Worm (Caenorhabditis elegans) whole organism, young adult: ENCODE measurements around the gene F46B3.7.

Experiments
- F49E8.2 ChIP-seq: sonication (generic microtip); optimal IDR thresholded peaks from 3 replicates; lab custom pipeline; 2017; ENCODE audit warnings: missing genetic modification characterization, mild to moderate bottlenecking, missing compliant biosample characterization, antibody characterized with exemption, moderate library complexity; ENCODE audit not compliant: insufficient read depth
- F57A8.1 ChIP-seq: fragments of 200-800 bp; sonication (Bioruptor generic); optimal IDR thresholded peaks from 2 replicates; lab custom pipeline; 2018; ENCODE audit warnings: mild to moderate bottlenecking, missing genetic modification characterization, moderate library complexity, missing compliant biosample characterization
- K12H6.12 ChIP-seq: fragments of 200-800 bp; sonication (Bioruptor generic); optimal IDR thresholded peaks from 2 replicates; lab custom pipeline; 2018; ENCODE audit warnings: mild to moderate bottlenecking, missing genetic modification characterization, missing compliant biosample characterization
- T07F8.4 ChIP-seq: sonication (generic microtip); optimal IDR thresholded peaks from 2 replicates; lab custom pipeline; 2016; ENCODE audit warnings: mild to moderate bottlenecking, missing genetic modification characterization, moderate library complexity, missing compliant biosample characterization
- T26A5.8 ChIP-seq: sonication (generic microtip); optimal IDR thresholded peaks from 2 replicates; lab custom pipeline; 2016; ENCODE audit warnings: missing genetic modification characterization, missing compliant biosample characterization
- Y53F4B.3 ChIP-seq: fragments of 200-800 bp; sonication (Bioruptor generic); IDR thresholded peaks from 2 replicates; pipeline ENCODE4 v1.3.6; 2022; ENCODE audit warnings: missing genetic modification reagents, missing genetic modification characterization, missing compliant biosample characterization
- Y53G8AR.9 ChIP-seq: fragments of 200-800 bp; sonication (Bioruptor generic); conservative IDR thresholded peaks from 2 replicates; pipeline ENCODE4 v1.3.6; 2022; ENCODE audit warnings: missing genetic modification reagents, missing genetic modification characterization, missing compliant biosample characterization
- aptf-2 ChIP-seq: fragments of 200-800 bp; sonication (Bioruptor generic); conservative IDR thresholded peaks from 2 replicates; pipeline ENCODE4 v1.3.6; 2022; ENCODE audit warnings: missing genetic modification reagents, missing genetic modification characterization, missing compliant biosample characterization
- bed-2 ChIP-seq: fragments of 200-800 bp; sonication (Bioruptor generic); IDR thresholded peaks from 2 replicates; pipeline ENCODE4 v1.3.6; 2022; ENCODE audit warnings: missing genetic modification reagents, missing genetic modification characterization, missing compliant biosample characterization
- ccch-3 ChIP-seq: fragments of 200-800 bp; sonication (Bioruptor generic); optimal IDR thresholded peaks from 2 replicates; lab custom pipeline; 2018; ENCODE audit warnings: mild to moderate bottlenecking, missing genetic modification characterization, missing compliant biosample characterization
- cebp-1 ChIP-seq, 2 experiments: fragments of 200-800 bp in 1 of 2; sonication (Bioruptor generic) in 1 of 2; sonication (generic microtip) in 1 of 2; IDR thresholded peaks in 1 of 2; optimal IDR thresholded peaks in 1 of 2; 2 replicates each; pipeline versions ENCODE4 v1.3.6 to Lab custom; 2017 to 2022; ENCODE audit warnings: missing compliant biosample characterization in 2 of 2, missing genetic modification characterization in 2 of 2, mild to moderate bottlenecking in 1 of 2, missing genetic modification reagents in 1 of 2, moderate library complexity in 1 of 2
- ceh-27 ChIP-seq: fragments of 200-800 bp; sonication (Bioruptor generic); optimal IDR thresholded peaks from 2 replicates; lab custom pipeline; 2018; ENCODE audit warnings: mild to moderate bottlenecking, missing genetic modification characterization, moderate library complexity, missing compliant biosample characterization
- ceh-79 ChIP-seq: sonication (generic microtip); optimal IDR thresholded peaks from 2 replicates; lab custom pipeline; 2017; ENCODE audit warnings: mild to moderate bottlenecking, missing genetic modification characterization, missing compliant biosample characterization
- ceh-91 ChIP-seq: fragments of 200-800 bp; sonication (Bioruptor generic); IDR thresholded peaks from 2 replicates; pipeline ENCODE4 v1.3.6; 2022; ENCODE audit warnings: missing genetic modification reagents, missing genetic modification characterization, missing compliant biosample characterization
- egl-18 ChIP-seq: fragments of 200-800 bp; sonication (Bioruptor generic); IDR thresholded peaks from 2 replicates; pipeline ENCODE4 v1.3.6; 2022; ENCODE audit warnings: missing genetic modification reagents, missing genetic modification characterization, missing compliant biosample characterization
- egrh-3 ChIP-seq: fragments of 200-800 bp; sonication (Bioruptor generic); IDR thresholded peaks from 2 replicates; pipeline ENCODE4 v1.3.6; 2022; ENCODE audit warnings: missing genetic modification reagents, missing genetic modification characterization, missing compliant biosample characterization
- let-526 ChIP-seq: fragments of 200-800 bp; sonication (Bioruptor generic); IDR thresholded peaks from 2 replicates; pipeline ENCODE4 v1.3.6; 2022; ENCODE audit warnings: missing genetic modification reagents, missing genetic modification characterization, missing compliant biosample characterization
- let-607 ChIP-seq, 2 experiments: fragments of 200-800 bp in 1 of 2; sonication (Bioruptor generic) in 1 of 2; sonication (generic microtip) in 1 of 2; optimal IDR thresholded peaks; 2 replicates each; lab custom pipeline; 2016 to 2018; ENCODE audit warnings: mild to moderate bottlenecking in 2 of 2, missing compliant biosample characterization in 2 of 2, missing genetic modification characterization in 2 of 2, moderate library complexity in 2 of 2, missing genotype in 1 of 2
- madf-8 ChIP-seq: fragments of 200-800 bp; sonication (Bioruptor generic); conservative IDR thresholded peaks from 2 replicates; pipeline ENCODE4 v1.3.6; 2022; ENCODE audit warnings: missing genetic modification reagents, missing genetic modification characterization, missing compliant biosample characterization
- mcd-1 ChIP-seq: fragments of 200-800 bp; sonication (Bioruptor generic); IDR thresholded peaks from 2 replicates; pipeline ENCODE4 v1.3.6; 2022; ENCODE audit warnings: missing genetic modification reagents, missing genetic modification characterization, missing compliant biosample characterization
- mel-28 ChIP-seq: sonication (generic microtip); optimal IDR thresholded peaks from 2 replicates; lab custom pipeline; 2016; ENCODE audit warnings: borderline replicate concordance, mild to moderate bottlenecking, missing genetic modification characterization, missing compliant biosample characterization
- nfya-1 ChIP-seq: sonication (generic microtip); optimal IDR thresholded peaks from 2 replicates; lab custom pipeline; 2017; ENCODE audit warnings: antibody characterized with exemption, missing compliant biosample characterization, missing genetic modification characterization, borderline replicate concordance; ENCODE audit not compliant: insufficient read depth
- nhr-120 ChIP-seq: fragments of 200-800 bp; sonication (Bioruptor generic); IDR thresholded peaks from 2 replicates; pipeline ENCODE4 v1.3.6; 2022; ENCODE audit warnings: missing genetic modification characterization, missing compliant biosample characterization
- nhr-27 ChIP-seq: fragments of 200-800 bp; sonication (Bioruptor generic); optimal IDR thresholded peaks from 2 replicates; lab custom pipeline; 2018; ENCODE audit warnings: mild to moderate bottlenecking, missing genetic modification characterization, moderate library complexity, missing compliant biosample characterization
- nhr-80 ChIP-seq: sonication (generic microtip); optimal IDR thresholded peaks from 2 replicates; lab custom pipeline; 2016; ENCODE audit warnings: missing genetic modification characterization, missing compliant biosample characterization
- rcor-1 ChIP-seq: fragments of 200-800 bp; sonication (Bioruptor generic); IDR thresholded peaks from 2 replicates; pipeline ENCODE4 v1.3.6; 2022; ENCODE audit warnings: missing genetic modification reagents, missing genetic modification characterization, missing compliant biosample characterization
- repo-1 ChIP-seq: sonication (generic microtip); optimal IDR thresholded peaks from 2 replicates; lab custom pipeline; 2017; ENCODE audit warnings: mild to moderate bottlenecking, missing genetic modification characterization, missing compliant biosample characterization
- sdz-38 ChIP-seq: sonication (generic microtip); optimal IDR thresholded peaks from 2 replicates; lab custom pipeline; 2016; ENCODE audit warnings: missing genotype, missing genetic modification characterization, missing compliant biosample characterization
- snpc-1.1 ChIP-seq: sonication (generic microtip); optimal IDR thresholded peaks from 2 replicates; lab custom pipeline; 2017; ENCODE audit warnings: missing genetic modification characterization, mild to moderate bottlenecking, missing compliant biosample characterization, antibody characterized with exemption, moderate library complexity, missing genotype, missing genetic modification reagents; ENCODE audit not compliant: insufficient read depth
- somi-1 ChIP-seq: fragments of 200-800 bp; sonication (Bioruptor generic); optimal IDR thresholded peaks from 2 replicates; lab custom pipeline; 2018; ENCODE audit warnings: mild to moderate bottlenecking, missing genetic modification characterization, missing compliant biosample characterization
- sptf-2 ChIP-seq: fragments of 200-800 bp; sonication (Bioruptor generic); optimal IDR thresholded peaks from 2 replicates; lab custom pipeline; 2018; ENCODE audit warnings: mild to moderate bottlenecking, missing genetic modification characterization, missing compliant biosample characterization
- tbx-9 ChIP-seq: sonication (generic microtip); optimal IDR thresholded peaks from 2 replicates; lab custom pipeline; 2016; ENCODE audit warnings: borderline replicate concordance, missing genetic modification characterization, inconsistent platforms, missing compliant biosample characterization
- tlf-1 ChIP-seq: fragments of 200-800 bp; sonication (Bioruptor generic); optimal IDR thresholded peaks from 2 replicates; lab custom pipeline; 2018; ENCODE audit warnings: mild to moderate bottlenecking, missing genetic modification characterization, missing compliant biosample characterization
- xnd-1 ChIP-seq: sonication (generic microtip); optimal IDR thresholded peaks from 2 replicates; lab custom pipeline; 2016; ENCODE audit warnings: missing genotype, missing genetic modification reagents, missing genetic modification characterization, missing compliant biosample characterization
- ztf-6 ChIP-seq: fragments of 200-800 bp; sonication (Bioruptor generic); IDR thresholded peaks from 2 replicates; pipeline ENCODE4 v1.3.6; 2022; ENCODE audit warnings: missing genetic modification reagents, missing genetic modification characterization, missing compliant biosample characterization

F46B3.7 gene

DNA sequence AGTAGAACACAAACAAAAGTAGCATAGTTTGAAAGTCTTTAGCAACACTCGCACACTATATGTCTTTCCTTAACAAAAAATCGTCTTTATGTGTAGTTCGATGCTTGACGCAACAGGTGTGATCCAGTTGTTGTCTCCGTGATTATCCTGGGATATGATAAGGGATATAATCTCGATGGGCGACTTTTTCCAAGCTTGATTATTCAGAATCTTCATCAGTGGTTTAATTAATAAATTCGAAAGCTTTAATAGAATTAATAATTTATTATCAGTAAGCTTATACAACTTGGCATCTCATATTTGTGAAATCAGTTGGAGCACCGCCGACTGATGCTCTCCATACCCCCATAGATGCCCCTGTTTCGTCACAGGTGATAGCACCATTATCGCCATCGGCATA, at the start of gene F46B3.7:
Gene F46B3.7, minus strand, starts transcription at position 101 of the 400 bp plus-strand sequence.
- TF ChIP-seq Y53F4B.3 (GFP tag; lab: Robert Waterston, UW) (no peak), ccch-3 (no peak), bed-2 (no peak), F49E8.2 (tag; lab: Kevin White, UChicago) (no peak), let-526 (GFP tag; lab: Robert Waterston, UW) (no peak), nhr-27 (tag; lab: Kevin White, UChicago) (no peak), mel-28 (tag; lab: Kevin White, UChicago) (no peak), aptf-2 (GFP tag; lab: Robert Waterston, UW) (no peak), madf-8 (GFP tag; lab: Robert Waterston, UW) (no peak)
- TF ChIP-seq, all 124 proteins: peak for 0

ce11 chrV:20666905-20667304, 48.4 kb upstream of the F46B3.7 start, which contains the start of gene mlt-11:
mlt-11 (plus strand) TSS chrV:20667205.
- TF ChIP-seq Y53G8AR.9 (no peak), let-607 (tag; optimal IDR thresholded peaks at IDR 0.05; lab: Kevin White, UChicago) (no peak), nhr-80 (tag; lab: Kevin White, UChicago) (no peak), egrh-3 (no peak), snpc-1.1 (tag; lab: Kevin White, UChicago) (no peak), sdz-38 (tag; lab: Kevin White, UChicago) (no peak), F57A8.1 (GFP tag; lab: Kevin White, UChicago) (no peak)

DNA sequence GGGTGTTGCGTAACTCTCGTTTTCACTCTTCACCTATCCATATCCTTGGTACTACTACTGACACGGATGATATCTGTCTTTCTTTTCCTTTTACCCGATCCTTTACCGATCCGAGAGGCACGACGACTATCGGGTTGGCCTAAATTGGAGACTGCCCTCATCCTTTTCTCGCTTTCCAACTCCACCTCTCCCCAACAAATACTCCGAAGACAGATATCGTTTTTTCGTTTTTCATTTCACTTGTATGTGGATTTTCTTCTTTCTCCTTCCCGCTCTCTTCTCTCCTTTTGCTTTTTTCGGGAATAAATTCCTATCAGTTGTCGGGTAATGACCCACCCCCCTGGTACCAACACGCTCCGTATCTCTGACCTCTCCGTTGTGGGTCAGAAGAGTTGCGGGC, 46.4 kb upstream of the F46B3.7 start:
- TF ChIP-seq K12H6.12 (tag; lab: Kevin White, UChicago) (no peak), cebp-1 (GFP tag; IDR thresholded peaks at IDR 0.05; lab: Robert Waterston, UW) (no peak), cebp-1 (tag; optimal IDR thresholded peaks at IDR 0.05; lab: Kevin White, UChicago) (no peak), T07F8.4 (tag; lab: Kevin White, UChicago) (no peak)

ce11 chrV:20663736-20664135, 45.2 kb upstream of the F46B3.7 start:
- TF ChIP-seq somi-1 = no peak
- no peak for TF ChIP-seq egl-18
- no peak for TF ChIP-seq ceh-91
- TF ChIP-seq tbx-9 (tag; lab: Kevin White, UChicago) = no peak
- no peak for TF ChIP-seq ztf-6 (GFP tag; lab: Robert Waterston, UW)
- no peak for TF ChIP-seq T26A5.8 (tag; lab: Kevin White, UChicago)
- no peak for TF ChIP-seq ceh-79 (tag; lab: Kevin White, UChicago)
- TF ChIP-seq rcor-1 (GFP tag; lab: Robert Waterston, UW) = no peak
- TF ChIP-seq xnd-1 (tag; lab: Kevin White, UChicago) = no peak
- no peak for TF ChIP-seq let-526 (GFP tag; lab: Robert Waterston, UW)
- TF ChIP-seq ceh-27 (GFP tag; lab: Kevin White, UChicago) = no peak
- TF ChIP-seq nfya-1 (tag; lab: Kevin White, UChicago) = no peak
- no peak for TF ChIP-seq Y53G8AR.9
- TF ChIP-seq tlf-1 = no peak
- TF ChIP-seq bed-2 = no peak
- TF ChIP-seq aptf-2 (GFP tag; lab: Robert Waterston, UW) = no peak
- no peak for TF ChIP-seq sptf-2 (GFP tag; lab: Kevin White, UChicago)
- no peak for TF ChIP-seq mcd-1 (GFP tag; lab: Robert Waterston, UW)
- no peak for TF ChIP-seq nhr-120 (GFP tag; lab: Robert Waterston, UW)
- TF ChIP-seq repo-1 = no peak
